Worm (Caenorhabditis elegans) whole organism, L4 larva: ENCODE results near the gene W05H9.2.

Experiments used
- R02D3.7 ChIP-seq: fragments of 150-350 bp; sonication (generic microtip); optimal IDR thresholded peaks from 3 replicates; lab custom pipeline; 2014; ENCODE audit warnings: missing biosample characterization, missing genetic modification characterization
- dmd-6 ChIP-seq: fragments of 200-800 bp; sonication (Bioruptor generic); IDR thresholded peaks from 2 replicates; pipeline ENCODE4 v1.3.6; 2022; ENCODE audit warnings: missing genetic modification reagents, missing genetic modification characterization, missing compliant biosample characterization
- fos-1 ChIP-seq: fragments of 150-350 bp; optimal IDR thresholded peaks from 2 replicates; lab custom pipeline; 2014; ENCODE audit warnings: missing biosample characterization, missing genetic modification characterization
- mdt-29 ChIP-seq: fragments of 200-800 bp; sonication (Bioruptor generic); IDR thresholded peaks from 2 replicates; pipeline ENCODE4 v1.3.6; 2022; ENCODE audit warnings: missing genetic modification reagents, missing genetic modification characterization, missing compliant biosample characterization
- mxl-2 ChIP-seq: fragments of 200-800 bp; sonication (Bioruptor generic); conservative IDR thresholded peaks from 2 replicates; pipeline ENCODE4 v1.3.6; 2022; ENCODE audit warnings: missing genetic modification reagents, missing genetic modification characterization, missing compliant biosample characterization
- nhr-28 ChIP-seq: fragments of 150-350 bp; optimal IDR thresholded peaks from 2 replicates; lab custom pipeline; 2014; ENCODE audit warnings: missing biosample characterization, missing genetic modification characterization
- pha-4 ChIP-seq, 2 experiments: fragments of 150-350 bp in 1 of 2; fragments of 200-800 bp in 1 of 2; sonication (Bioruptor generic) in 1 of 2; IDR thresholded peaks in 1 of 2; optimal IDR thresholded peaks in 1 of 2; 2 replicates each; pipeline versions ENCODE4 v1.3.6 to Lab custom; 2014 to 2022; ENCODE audit warnings: missing genetic modification characterization in 2 of 2, missing genetic modification reagents in 2 of 2, missing biosample characterization in 1 of 2, missing compliant biosample characterization in 1 of 2
- sdz-12 ChIP-seq: fragments of 200-800 bp; sonication (Bioruptor generic); optimal IDR thresholded peaks from 2 replicates; lab custom pipeline; 2018; ENCODE audit warnings: mild to moderate bottlenecking, missing genetic modification characterization, missing compliant biosample characterization
- unc-39 ChIP-seq: sonication (generic microtip); optimal IDR thresholded peaks from 2 replicates; lab custom pipeline; 2017; ENCODE audit warnings: missing biosample characterization, missing genetic modification characterization
- unc-62 ChIP-seq, 3 experiments: fragments of 150-350 bp in 1 of 3; sonication (generic microtip); optimal IDR thresholded peaks in 2 of 3; peaks in 1 of 3; 1 replicate in 1 of 3; 2 replicates in 2 of 3; lab custom pipeline; 2014 to 2017; ENCODE audit warnings: missing biosample characterization in 3 of 3, missing genetic modification characterization in 3 of 3, missing genetic modification reagents in 3 of 3, missing genotype in 1 of 3
- zag-1 ChIP-seq: fragments of 150-350 bp; optimal IDR thresholded peaks from 2 replicates; lab custom pipeline; 2014; ENCODE audit warnings: missing biosample characterization, missing genetic modification characterization
- ztf-11 ChIP-seq: fragments of 150-350 bp; optimal IDR thresholded peaks from 2 replicates; lab custom pipeline; 2014; ENCODE audit warnings: missing biosample characterization, missing genetic modification characterization

DNA sequence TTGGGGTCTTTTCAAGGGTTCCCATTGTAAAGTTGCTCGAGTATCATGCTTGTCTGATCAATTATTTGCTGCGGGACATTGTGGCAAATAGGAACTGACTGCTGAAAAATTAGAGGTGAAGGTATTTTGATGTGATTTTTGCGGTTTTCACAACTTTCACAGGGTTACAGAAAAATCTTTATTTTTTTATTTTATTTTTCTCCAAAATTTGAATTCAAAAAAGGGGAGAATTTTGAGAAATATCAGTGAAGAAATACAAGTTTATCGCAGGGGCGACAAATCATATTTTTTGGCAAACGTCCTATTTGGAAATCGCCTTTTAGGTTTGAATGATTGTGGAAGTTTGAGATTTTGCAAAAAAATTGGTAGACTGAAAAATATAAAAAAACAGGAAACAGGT lies 24.8 kb downstream of the W05H9.2 start, which contains the start of gene lev-9:
- TF ChIP-seq fos-1 = no peak
- TF ChIP-seq pha-4 (GFP tag; IDR thresholded peaks at IDR 0.05; lab: Robert Waterston, UW) = no peak
- no peak for TF ChIP-seq pha-4 (tag; optimal IDR thresholded peaks at IDR 0.05; lab: Kevin White, UChicago)
- TF ChIP-seq R02D3.7 (tag; lab: Kevin White, UChicago) = no peak
- TF ChIP-seq unc-62 (GFP tag; optimal IDR thresholded peaks at IDR 0.05 in 1 of 2; lab: Kevin White, UChicago) = no peak
- TF ChIP-seq unc-62 (tag; optimal IDR thresholded peaks at IDR 0.05; lab: Kevin White, UChicago) = no peak
- no peak for TF ChIP-seq sdz-12 (GFP tag; lab: Kevin White, UChicago)
- no peak for TF ChIP-seq mdt-29 (GFP tag; lab: Robert Waterston, UW)
- TF ChIP-seq zag-1 (tag; lab: Kevin White, UChicago) = no peak
- no peak for TF ChIP-seq nhr-28 (tag; lab: Kevin White, UChicago)
- TF ChIP-seq ztf-11 = no peak
- no peak for TF ChIP-seq unc-39 (tag; lab: Kevin White, UChicago)
- TF ChIP-seq dmd-6 (GFP tag; lab: Robert Waterston, UW) = no peak
- no peak for TF ChIP-seq mxl-2 (GFP tag; lab: Robert Waterston, UW)
